Worm (Caenorhabditis elegans) whole organism, L2 larva: ENCODE data around the gene M195.2.

Source experiments
- C34F6.9 ChIP-seq: fragments of 150-350 bp; optimal IDR thresholded peaks from 2 replicates; lab custom pipeline; 2014; ENCODE audit warnings: missing biosample characterization, missing genetic modification characterization
- F13H6.1 ChIP-seq: sonication (generic microtip); optimal IDR thresholded peaks from 2 replicates; lab custom pipeline; 2016; ENCODE audit warnings: missing genetic modification characterization, missing compliant biosample characterization
- R02D3.7 ChIP-seq: fragments of 150-350 bp; optimal IDR thresholded peaks from 2 replicates; lab custom pipeline; 2014; ENCODE audit warnings: missing biosample characterization, missing genetic modification characterization
- Y55F3AM.14 ChIP-seq: fragments of 200-800 bp; sonication (Bioruptor generic); optimal IDR thresholded peaks from 2 replicates; lab custom pipeline; 2018; ENCODE audit warnings: mild to moderate bottlenecking, missing genetic modification characterization, missing compliant biosample characterization
- ZK546.5 ChIP-seq: sonication (generic microtip); optimal IDR thresholded peaks from 2 replicates; lab custom pipeline; 2017; ENCODE audit warnings: missing biosample characterization, missing genetic modification characterization
- alr-1 ChIP-seq: fragments of 150-350 bp; optimal IDR thresholded peaks from 2 replicates; lab custom pipeline; 2014; ENCODE audit warnings: missing biosample characterization, missing genetic modification characterization
- aly-2 ChIP-seq: fragments of 150-350 bp; optimal IDR thresholded peaks from 2 replicates; lab custom pipeline; 2014; ENCODE audit warnings: missing biosample characterization, missing genetic modification characterization
- ama-1 ChIP-seq: fragments of 150-350 bp; optimal IDR thresholded peaks from 2 replicates; lab custom pipeline; 2018; ENCODE audit warnings: inconsistent platforms
- blmp-1 ChIP-seq: sonication (generic microtip); optimal IDR thresholded peaks from 2 replicates; lab custom pipeline; 2017; ENCODE audit warnings: missing genetic modification characterization, mild to moderate bottlenecking, missing compliant biosample characterization, antibody characterized with exemption, moderate library complexity; ENCODE audit not compliant: insufficient read depth
- ceh-16 ChIP-seq: fragments of 150-350 bp; optimal IDR thresholded peaks from 2 replicates; lab custom pipeline; 2014; ENCODE audit warnings: missing biosample characterization, missing genetic modification characterization
- ceh-82 ChIP-seq: fragments of 150-350 bp; optimal IDR thresholded peaks from 2 replicates; lab custom pipeline; 2014; ENCODE audit warnings: missing biosample characterization, missing genetic modification characterization
- crh-2 ChIP-seq: sonication (generic microtip); optimal IDR thresholded peaks from 2 replicates; lab custom pipeline; 2017; ENCODE audit warnings: missing biosample characterization, missing genetic modification characterization
- dmd-4 ChIP-seq: sonication (generic microtip); optimal IDR thresholded peaks from 2 replicates; lab custom pipeline; 2017; ENCODE audit warnings: missing biosample characterization, missing genetic modification characterization
- egl-27 ChIP-seq: sonication (generic microtip); optimal IDR thresholded peaks from 3 replicates; lab custom pipeline; 2017; ENCODE audit warnings: missing biosample characterization, missing genetic modification reagents, missing genetic modification characterization
- elt-1 ChIP-seq: fragments of 150-350 bp; optimal IDR thresholded peaks from 2 replicates; lab custom pipeline; 2014; ENCODE audit warnings: missing biosample characterization, missing genetic modification characterization
- elt-3 ChIP-seq: sonication (generic microtip); optimal IDR thresholded peaks from 2 replicates; lab custom pipeline; 2017; ENCODE audit warnings: missing biosample characterization, missing genetic modification characterization
- fos-1 ChIP-seq: fragments of 150-350 bp; optimal IDR thresholded peaks from 2 replicates; lab custom pipeline; 2014; ENCODE audit warnings: missing biosample characterization, missing genetic modification characterization
- gmeb-1 ChIP-seq: fragments of 150-350 bp; optimal IDR thresholded peaks from 2 replicates; lab custom pipeline; 2014; ENCODE audit warnings: missing biosample characterization, missing genetic modification characterization
- lin-11 ChIP-seq: fragments of 150-350 bp; sonication (generic microtip); optimal IDR thresholded peaks from 2 replicates; lab custom pipeline; 2014; ENCODE audit warnings: missing biosample characterization, missing genetic modification characterization, inconsistent platforms, mixed read lengths
- lin-13 ChIP-seq: fragments of 150-350 bp; optimal IDR thresholded peaks from 2 replicates; lab custom pipeline; 2014; ENCODE audit warnings: missing biosample characterization, missing genetic modification reagents, missing genetic modification characterization
- lin-39 ChIP-seq: fragments of 150-350 bp; optimal IDR thresholded peaks from 2 replicates; lab custom pipeline; 2014; ENCODE audit warnings: missing biosample characterization, missing genetic modification reagents, missing genetic modification characterization
- lsy-2 ChIP-seq, 2 experiments: fragments of 150-350 bp in 1 of 2; sonication (generic microtip) in 1 of 2; optimal IDR thresholded peaks; 2 replicates each; lab custom pipeline; 2014 to 2017; ENCODE audit warnings: missing biosample characterization in 2 of 2, missing genetic modification characterization in 2 of 2
- mab-5 ChIP-seq: fragments of 150-350 bp; optimal IDR thresholded peaks from 2 replicates; lab custom pipeline; 2014; ENCODE audit warnings: missing biosample characterization, missing genetic modification characterization
- mbf-1 ChIP-seq: sonication (generic microtip); optimal IDR thresholded peaks from 2 replicates; lab custom pipeline; 2017; ENCODE audit warnings: missing biosample characterization, missing genetic modification characterization
- mdl-1 ChIP-seq, 2 experiments: fragments of 150-350 bp in 1 of 2; sonication (generic microtip) in 1 of 2; optimal IDR thresholded peaks; 2 replicates each; lab custom pipeline; 2017; ENCODE audit warnings: missing biosample characterization in 2 of 2, missing genetic modification characterization in 2 of 2
- nhr-10 ChIP-seq: sonication (generic microtip); optimal IDR thresholded peaks from 2 replicates; lab custom pipeline; 2017; ENCODE audit warnings: missing biosample characterization, missing genetic modification characterization
- nhr-11 ChIP-seq: fragments of 150-350 bp; optimal IDR thresholded peaks from 2 replicates; lab custom pipeline; 2014; ENCODE audit warnings: missing biosample characterization, missing genetic modification characterization
- nhr-12 ChIP-seq: fragments of 150-350 bp; optimal IDR thresholded peaks from 2 replicates; lab custom pipeline; 2014; ENCODE audit warnings: missing biosample characterization, missing genetic modification characterization
- nhr-129 ChIP-seq: fragments of 150-350 bp; optimal IDR thresholded peaks from 2 replicates; lab custom pipeline; 2014; ENCODE audit warnings: missing biosample characterization, missing genetic modification characterization
- nhr-21 ChIP-seq: fragments of 150-350 bp; optimal IDR thresholded peaks from 2 replicates; lab custom pipeline; 2014; ENCODE audit warnings: missing biosample characterization, missing genetic modification characterization
- nhr-23 ChIP-seq: fragments of 150-350 bp; optimal IDR thresholded peaks from 2 replicates; lab custom pipeline; 2014; ENCODE audit warnings: missing biosample characterization, missing genetic modification reagents, missing genetic modification characterization
- nhr-237 ChIP-seq: fragments of 150-350 bp; optimal IDR thresholded peaks from 2 replicates; lab custom pipeline; 2014; ENCODE audit warnings: missing biosample characterization, missing genetic modification characterization
- nhr-25 ChIP-seq: fragments of 150-350 bp; sonication (generic microtip); optimal IDR thresholded peaks from 3 replicates; lab custom pipeline; 2014; ENCODE audit warnings: missing biosample characterization, missing genetic modification characterization
- nhr-6 ChIP-seq: fragments of 150-350 bp; optimal IDR thresholded peaks from 2 replicates; lab custom pipeline; 2014; ENCODE audit warnings: missing biosample characterization, missing genetic modification characterization
- nhr-77 ChIP-seq: fragments of 150-350 bp; optimal IDR thresholded peaks from 2 replicates; lab custom pipeline; 2014; ENCODE audit warnings: missing biosample characterization, missing genetic modification characterization
- peb-1 ChIP-seq: fragments of 150-350 bp; optimal IDR thresholded peaks from 2 replicates; lab custom pipeline; 2014; ENCODE audit warnings: missing biosample characterization, missing genetic modification characterization
- sem-4 ChIP-seq: fragments of 150-350 bp; optimal IDR thresholded peaks from 2 replicates; lab custom pipeline; 2014; ENCODE audit warnings: missing biosample characterization, missing genetic modification reagents, missing genetic modification characterization
- skn-1 ChIP-seq: sonication (generic microtip); optimal IDR thresholded peaks from 2 replicates; lab custom pipeline; 2017; ENCODE audit warnings: missing biosample characterization, missing genetic modification characterization
- sma-3 ChIP-seq: sonication (generic microtip); optimal IDR thresholded peaks from 2 replicates; lab custom pipeline; 2016; ENCODE audit warnings: missing genetic modification reagents, missing genetic modification characterization, missing compliant biosample characterization
- sma-9 ChIP-seq, 2 experiments: fragments of 150-350 bp in 1 of 2; sonication (generic microtip) in 1 of 2; optimal IDR thresholded peaks; 2 replicates each; lab custom pipeline; 2014 to 2016; ENCODE audit warnings: missing genetic modification characterization in 2 of 2, mild to moderate bottlenecking in 1 of 2, missing biosample characterization in 1 of 2, missing compliant biosample characterization in 1 of 2, missing genetic modification reagents in 1 of 2, moderate library complexity in 1 of 2
- snpc-4 ChIP-seq: fragments of 150-350 bp; optimal IDR thresholded peaks from 2 replicates; lab custom pipeline; 2014; ENCODE audit warnings: missing biosample characterization, missing genetic modification characterization
- unc-39 ChIP-seq: fragments of 150-350 bp; optimal IDR thresholded peaks from 2 replicates; lab custom pipeline; 2014; ENCODE audit warnings: missing biosample characterization, missing genetic modification characterization
- unc-55 ChIP-seq: fragments of 150-350 bp; sonication (generic microtip); optimal IDR thresholded peaks from 3 replicates; lab custom pipeline; 2014; ENCODE audit warnings: missing biosample characterization, missing genetic modification reagents, missing genetic modification characterization
- unc-62 ChIP-seq: fragments of 150-350 bp; optimal IDR thresholded peaks from 2 replicates; lab custom pipeline; 2014; ENCODE audit warnings: missing biosample characterization, missing genetic modification reagents, missing genetic modification characterization
- zag-1 ChIP-seq: fragments of 150-350 bp; optimal IDR thresholded peaks from 2 replicates; lab custom pipeline; 2014; ENCODE audit warnings: missing biosample characterization, missing genetic modification characterization
- ztf-1 ChIP-seq: fragments of 200-800 bp; sonication (Bioruptor generic); conservative IDR thresholded peaks from 2 replicates; pipeline ENCODE4 v1.3.6; 2022; ENCODE audit warnings: missing genetic modification characterization, missing compliant biosample characterization
- ztf-11 ChIP-seq: sonication (generic microtip); optimal IDR thresholded peaks from 2 replicates; lab custom pipeline; 2017; ENCODE audit warnings: missing biosample characterization, missing genetic modification characterization
- ztf-4 ChIP-seq: fragments of 150-350 bp; optimal IDR thresholded peaks from 2 replicates; lab custom pipeline; 2014; ENCODE audit warnings: missing biosample characterization, missing genetic modification characterization

The M195.2 gene

DNA sequence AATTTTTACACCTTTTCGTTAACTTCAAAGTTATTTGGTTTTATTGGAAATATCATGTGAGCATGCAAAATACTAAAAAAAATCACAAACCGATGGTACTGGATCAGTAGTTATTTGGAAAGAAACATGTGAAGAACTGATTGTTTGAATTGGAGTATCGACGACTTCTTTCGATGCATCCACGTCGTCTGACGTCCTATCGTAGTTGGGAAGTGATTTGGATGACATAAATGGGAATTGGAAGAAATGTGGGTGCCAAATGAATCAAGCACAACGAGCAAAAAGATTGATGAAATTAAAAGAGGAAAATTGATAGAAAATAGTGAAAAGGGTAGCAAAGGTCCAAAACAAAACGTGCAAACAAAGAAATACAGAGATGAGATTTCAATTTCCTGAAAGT, 39.3 kb upstream of the M195.2 start, which contains the start of gene shw-1:
TSS of gene shw-1 (minus strand) at position 228 of the 400 bp plus-strand sequence.
- TF ChIP-seq aly-2 (tag; lab: Kevin White, UChicago): no peak
- TF ChIP-seq nhr-237 (tag; lab: Kevin White, UChicago): no peak
- TF ChIP-seq elt-1 (tag; lab: Kevin White, UChicago): no peak
- no peak for TF ChIP-seq sma-9 (GFP tag; optimal IDR thresholded peaks at IDR 0.05; lab: Kevin White, UChicago)
- TF ChIP-seq sma-9 (tag; optimal IDR thresholded peaks at IDR 0.05; lab: Kevin White, UChicago): no peak

DNA sequence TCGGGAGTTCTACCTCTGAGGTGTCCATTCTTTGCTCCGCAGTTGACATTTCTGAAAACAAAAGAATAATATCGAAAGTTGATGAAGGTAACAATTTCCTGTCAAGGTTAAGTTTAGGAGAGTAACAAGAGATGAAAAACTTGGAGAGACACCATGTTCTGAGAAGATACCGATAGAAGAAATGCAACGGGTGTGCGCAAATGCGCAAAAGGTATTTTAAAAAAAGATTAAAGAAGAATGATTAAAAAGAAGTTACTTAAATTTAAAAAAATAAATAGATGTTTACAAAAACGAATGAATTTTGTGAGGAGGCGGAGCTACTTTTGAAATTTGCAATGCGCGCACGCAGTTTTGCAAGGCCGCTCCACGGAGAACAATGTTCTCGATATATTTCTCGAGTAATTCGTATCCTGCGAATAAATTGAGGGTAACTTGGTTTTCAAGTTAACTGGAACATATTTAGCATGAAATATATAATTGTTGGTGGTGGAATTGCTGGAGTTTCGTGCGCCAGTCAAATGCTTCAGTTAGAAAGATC, 35.5 kb upstream of the M195.2 start, which contains the start of the genes ran-3 and C26D10.3:
TSS of gene ran-3 (minus strand) at position 51 of the 538 bp plus-strand sequence.
TSS of gene C26D10.3 (plus strand) at position 385 of the 538 bp plus-strand sequence.
- TF ChIP-seq sma-9 (GFP tag; optimal IDR thresholded peaks at IDR 0.05; lab: Kevin White, UChicago) (no peak), sma-9 (tag; optimal IDR thresholded peaks at IDR 0.05; lab: Kevin White, UChicago) (no peak), snpc-4 (tag; lab: Kevin White, UChicago) (no peak), nhr-129 (tag; lab: Kevin White, UChicago) (peak; percentile 66), Y55F3AM.14 (GFP tag; lab: Kevin White, UChicago) (no peak), nhr-6 (tag; lab: Kevin White, UChicago) (no peak), sem-4 (tag; lab: Kevin White, UChicago) (no peak), nhr-237 (tag; lab: Kevin White, UChicago) (no peak), ztf-4 (tag; lab: Kevin White, UChicago) (no peak), mbf-1 (tag; lab: Kevin White, UChicago) (no peak), sma-3 (GFP tag; lab: Kevin White, UChicago) (peak; percentile 47), ZK546.5 (tag; lab: Kevin White, UChicago) (no peak), nhr-25 (tag; lab: Kevin White, UChicago) (no peak), ama-1 (lab: Kevin White, UChicago) (no peak), ceh-16 (no peak), ztf-11 (no peak), lsy-2 (tag; optimal IDR thresholded peaks at IDR 0.05; lab: Kevin White, UChicago) (peak in 1 of 2 experiments; percentile 70), lin-13 (GFP tag; lab: Kevin White, UChicago) (peak; percentile 17), unc-39 (tag; lab: Kevin White, UChicago) (no peak), nhr-10 (tag; lab: Kevin White, UChicago) (no peak), egl-27 (tag; lab: Kevin White, UChicago) (no peak), F13H6.1 (peak; percentile 8), unc-62 (GFP tag; lab: Kevin White, UChicago) (no peak), crh-2 (peak; percentile 13), alr-1 (tag; lab: Kevin White, UChicago) (no peak), elt-3 (tag; lab: Kevin White, UChicago) (no peak), gmeb-1 (tag; lab: Kevin White, UChicago) (peak; percentile 55), fos-1 (tag; lab: Kevin White, UChicago) (no peak), lin-39 (tag; lab: Kevin White, UChicago) (no peak), blmp-1 (tag; lab: Kevin White, UChicago) (no peak), aly-2 (tag; lab: Kevin White, UChicago) (no peak), nhr-11 (no peak), unc-55 (peak; percentile 69), ceh-82 (tag; lab: Kevin White, UChicago) (no peak), nhr-21 (tag; lab: Kevin White, UChicago) (peak; percentile 18), C34F6.9 (tag; lab: Kevin White, UChicago) (peak; percentile 43), elt-1 (tag; lab: Kevin White, UChicago) (no peak), lin-11 (tag; lab: Kevin White, UChicago) (peak; percentile 54), nhr-12 (tag; lab: Kevin White, UChicago) (no peak), mab-5 (no peak), peb-1 (tag; lab: Kevin White, UChicago) (no peak), zag-1 (tag; lab: Kevin White, UChicago) (no peak), ztf-1 (no peak), nhr-77 (tag; lab: Kevin White, UChicago) (no peak), R02D3.7 (no peak), mdl-1 (tag; optimal IDR thresholded peaks at IDR 0.05; lab: Kevin White, UChicago) (no peak), dmd-4 (tag; lab: Kevin White, UChicago) (no peak), nhr-23 (no peak), skn-1 (tag; lab: Kevin White, UChicago) (peak; percentile 42)
